Worm (Caenorhabditis elegans) whole organism, L1 larva: ENCODE results near the gene wdr-4.

Experiments
- Y116A8C.19 ChIP-seq: sonication (generic microtip); optimal IDR thresholded peaks from 2 replicates; lab custom pipeline; 2016; ENCODE audit warnings: missing compliant biosample characterization, missing genetic modification characterization, borderline replicate concordance
- alr-1 ChIP-seq: fragments of 200-800 bp; sonication (Bioruptor generic); optimal IDR thresholded peaks from 2 replicates; lab custom pipeline; 2018; ENCODE audit warnings: borderline replicate concordance, mild to moderate bottlenecking, missing genetic modification characterization, missing compliant biosample characterization
- ama-1 ChIP-seq: fragments of 150-350 bp; optimal IDR thresholded peaks from 2 replicates; lab custom pipeline; 2014
- blmp-1 ChIP-seq: fragments of 150-350 bp; optimal IDR thresholded peaks from 2 replicates; lab custom pipeline; 2014; ENCODE audit warnings: missing biosample characterization, missing genetic modification characterization
- ceh-63 ChIP-seq: fragments of 200-800 bp; sonication (Bioruptor generic); optimal IDR thresholded peaks from 2 replicates; lab custom pipeline; 2018; ENCODE audit warnings: mild to moderate bottlenecking, missing genetic modification characterization, missing compliant biosample characterization
- ceh-8 ChIP-seq: fragments of 200-800 bp; sonication (Bioruptor generic); optimal IDR thresholded peaks from 2 replicates; lab custom pipeline; 2018; ENCODE audit warnings: mild to moderate bottlenecking, missing genetic modification characterization, moderate library complexity, missing compliant biosample characterization
- ceh-90 ChIP-seq: sonication (generic microtip); optimal IDR thresholded peaks from 2 replicates; lab custom pipeline; 2016; ENCODE audit warnings: missing genetic modification characterization, missing compliant biosample characterization
- dpl-1 ChIP-seq, 3 experiments: fragments of 150-350 bp in 2 of 3; sonication (generic microtip) in 1 of 3; optimal IDR thresholded peaks; 2 replicates each; lab custom pipeline; 2014 to 2017; ENCODE audit warnings: missing biosample characterization in 3 of 3, missing genetic modification characterization in 3 of 3, missing genetic modification reagents in 3 of 3
- efl-1 ChIP-seq, 4 experiments: fragments of 150-350 bp; optimal IDR thresholded peaks in 3 of 4; peaks in 1 of 4; 1 replicate in 1 of 4; 2 replicates in 3 of 4; lab custom pipeline; 2014; ENCODE audit warnings: missing biosample characterization in 2 of 4, missing genetic modification characterization in 2 of 4, missing genetic modification reagents in 2 of 4
- efl-3 ChIP-seq: fragments of 200-800 bp; sonication (Bioruptor generic); optimal IDR thresholded peaks from 2 replicates; lab custom pipeline; 2018; ENCODE audit warnings: mild to moderate bottlenecking, missing genetic modification characterization, missing compliant biosample characterization
- egl-27 ChIP-seq, 2 experiments: fragments of 150-350 bp in 1 of 2; sonication (generic microtip); optimal IDR thresholded peaks; 3 replicates each; lab custom pipeline; 2017 to 2018; ENCODE audit warnings: missing biosample characterization in 2 of 2, missing genetic modification characterization in 2 of 2, missing genetic modification reagents in 2 of 2
- elt-2 ChIP-seq: sonication (generic microtip); optimal IDR thresholded peaks from 2 replicates; lab custom pipeline; 2016; ENCODE audit warnings: missing genetic modification characterization, mild to moderate bottlenecking, inconsistent platforms, missing compliant biosample characterization, missing genetic modification reagents
- elt-3 ChIP-seq, 6 experiments: fragments of 150-350 bp in 1 of 6; sonication (generic microtip); optimal IDR thresholded peaks; 2 replicates each; lab custom pipeline; 2017 to 2018; ENCODE audit warnings: missing biosample characterization in 6 of 6, missing genetic modification characterization in 6 of 6, inconsistent platforms in 1 of 6
- ets-5 ChIP-seq: fragments of 200-800 bp; sonication (Bioruptor generic); IDR thresholded peaks from 2 replicates; pipeline ENCODE4 v1.3.6; 2022; ENCODE audit warnings: missing genetic modification characterization, missing compliant biosample characterization
- fkh-4 ChIP-seq: sonication (generic microtip); optimal IDR thresholded peaks from 2 replicates; lab custom pipeline; 2016; ENCODE audit warnings: missing compliant biosample characterization, missing genetic modification characterization, borderline replicate concordance
- fos-1 ChIP-seq: fragments of 150-350 bp; optimal IDR thresholded peaks from 2 replicates; lab custom pipeline; 2014; ENCODE audit warnings: missing biosample characterization, missing genetic modification characterization
- hpl-2 ChIP-seq: fragments of 150-350 bp; optimal IDR thresholded peaks from 2 replicates; lab custom pipeline; 2014; ENCODE audit warnings: missing biosample characterization, missing genetic modification reagents, missing genetic modification characterization
- irx-1 ChIP-seq: sonication (generic microtip); optimal IDR thresholded peaks from 2 replicates; lab custom pipeline; 2016; ENCODE audit warnings: missing genetic modification characterization, missing compliant biosample characterization
- jun-1 ChIP-seq: fragments of 150-350 bp; optimal IDR thresholded peaks from 2 replicates; lab custom pipeline; 2014; ENCODE audit warnings: missing biosample characterization, missing genetic modification reagents, missing genetic modification characterization
- lin-13 ChIP-seq: fragments of 150-350 bp; optimal IDR thresholded peaks from 2 replicates; lab custom pipeline; 2014; ENCODE audit warnings: missing biosample characterization, missing genetic modification reagents, missing genetic modification characterization
- lin-14 ChIP-seq: fragments of 200-800 bp; sonication (Bioruptor generic); optimal IDR thresholded peaks from 2 replicates; lab custom pipeline; 2018; ENCODE audit warnings: mild to moderate bottlenecking, missing genetic modification characterization, moderate library complexity, missing compliant biosample characterization
- lin-35 ChIP-seq, 2 experiments: fragments of 150-350 bp; optimal IDR thresholded peaks; 2 replicates each; lab custom pipeline; 2014; ENCODE audit warnings: missing biosample characterization in 2 of 2, missing genetic modification characterization in 2 of 2, missing genetic modification reagents in 2 of 2
- lin-39 ChIP-seq: fragments of 150-350 bp; optimal IDR thresholded peaks from 2 replicates; lab custom pipeline; 2014; ENCODE audit warnings: missing biosample characterization, missing genetic modification reagents, missing genetic modification characterization
- lir-3 ChIP-seq: sonication (generic microtip); optimal IDR thresholded peaks from 2 replicates; lab custom pipeline; 2016; ENCODE audit warnings: mild to moderate bottlenecking, missing genetic modification characterization, moderate library complexity, missing compliant biosample characterization; ENCODE audit not compliant: poor library complexity
- lsy-2 ChIP-seq, 2 experiments: fragments of 150-350 bp; optimal IDR thresholded peaks; 2 replicates each; lab custom pipeline; 2014; ENCODE audit warnings: missing biosample characterization in 2 of 2, missing genetic modification characterization in 2 of 2
- mdl-1 ChIP-seq, 2 experiments: fragments of 150-350 bp; optimal IDR thresholded peaks; 2 replicates each; lab custom pipeline; 2014 to 2017; ENCODE audit warnings: missing biosample characterization in 2 of 2, missing genetic modification characterization in 2 of 2, inconsistent platforms in 1 of 2
- mef-2 ChIP-seq: fragments of 150-350 bp; optimal IDR thresholded peaks from 2 replicates; lab custom pipeline; 2014; ENCODE audit warnings: missing biosample characterization, missing genetic modification characterization
- nhr-12 ChIP-seq: sonication (generic microtip); optimal IDR thresholded peaks from 2 replicates; lab custom pipeline; 2017; ENCODE audit warnings: missing biosample characterization, missing genetic modification characterization
- nhr-19 ChIP-seq: fragments of 200-800 bp; sonication (Bioruptor generic); conservative IDR thresholded peaks from 2 replicates; pipeline ENCODE4 v1.3.6; 2022; ENCODE audit warnings: missing genetic modification characterization, missing compliant biosample characterization
- nhr-20 ChIP-seq: sonication (generic microtip); optimal IDR thresholded peaks from 2 replicates; lab custom pipeline; 2016; ENCODE audit warnings: mild to moderate bottlenecking, missing genetic modification characterization, missing compliant biosample characterization
- nhr-237 ChIP-seq: fragments of 150-350 bp; optimal IDR thresholded peaks from 2 replicates; lab custom pipeline; 2014; ENCODE audit warnings: missing biosample characterization, missing genetic modification characterization
- nhr-28 ChIP-seq: fragments of 150-350 bp; optimal IDR thresholded peaks from 2 replicates; lab custom pipeline; 2014; ENCODE audit warnings: missing biosample characterization, missing genetic modification characterization
- nhr-76 ChIP-seq: sonication (generic microtip); optimal IDR thresholded peaks from 2 replicates; lab custom pipeline; 2017; ENCODE audit warnings: missing biosample characterization, missing genetic modification characterization
- nhr-90 ChIP-seq: sonication (generic microtip); optimal IDR thresholded peaks from 2 replicates; lab custom pipeline; 2016; ENCODE audit warnings: mild to moderate bottlenecking, missing genetic modification characterization, missing compliant biosample characterization; ENCODE audit not compliant: poor library complexity
- pag-3 ChIP-seq: sonication (generic microtip); optimal IDR thresholded peaks from 2 replicates; lab custom pipeline; 2017; ENCODE audit warnings: missing genetic modification characterization, mild to moderate bottlenecking, missing compliant biosample characterization, antibody characterized with exemption, borderline replicate concordance; ENCODE audit not compliant: insufficient read depth
- pax-3 ChIP-seq: fragments of 200-800 bp; sonication (Bioruptor generic); optimal IDR thresholded peaks from 2 replicates; lab custom pipeline; 2018; ENCODE audit warnings: mild to moderate bottlenecking, missing genetic modification characterization, moderate library complexity, missing compliant biosample characterization
- pqm-1 ChIP-seq: sonication (generic microtip); optimal IDR thresholded peaks from 3 replicates; lab custom pipeline; 2017; ENCODE audit warnings: missing biosample characterization, missing genetic modification characterization
- rnt-1 ChIP-seq: sonication (generic microtip); optimal IDR thresholded peaks from 2 replicates; lab custom pipeline; 2016; ENCODE audit warnings: mild to moderate bottlenecking, missing genetic modification characterization, moderate library complexity, missing compliant biosample characterization
- snpc-4 ChIP-seq: fragments of 150-350 bp; optimal IDR thresholded peaks from 2 replicates; lab custom pipeline; 2014; ENCODE audit warnings: missing biosample characterization, missing genetic modification characterization
- snu-23 ChIP-seq: sonication (generic microtip); optimal IDR thresholded peaks from 2 replicates; lab custom pipeline; 2016; ENCODE audit warnings: missing genetic modification characterization, missing compliant biosample characterization
- sox-4 ChIP-seq: sonication (generic microtip); optimal IDR thresholded peaks from 2 replicates; lab custom pipeline; 2016; ENCODE audit warnings: missing genetic modification characterization, missing compliant biosample characterization
- sup-37 ChIP-seq: fragments of 200-800 bp; sonication (Bioruptor generic); optimal IDR thresholded peaks from 2 replicates; lab custom pipeline; 2018; ENCODE audit warnings: mild to moderate bottlenecking, missing genetic modification characterization, missing compliant biosample characterization
- unc-130 ChIP-seq: fragments of 150-350 bp; optimal IDR thresholded peaks from 2 replicates; lab custom pipeline; 2017; ENCODE audit warnings: missing biosample characterization, missing genetic modification characterization, inconsistent platforms
- unc-30 ChIP-seq: sonication (generic microtip); optimal IDR thresholded peaks from 2 replicates; lab custom pipeline; 2017; ENCODE audit warnings: missing biosample characterization, missing genetic modification characterization
- unc-86 ChIP-seq: sonication (generic microtip); optimal IDR thresholded peaks from 2 replicates; lab custom pipeline; 2016; ENCODE audit warnings: missing genetic modification characterization, missing compliant biosample characterization
- unc-98 ChIP-seq: fragments of 200-800 bp; sonication (Bioruptor generic); IDR thresholded peaks from 2 replicates; pipeline ENCODE4 v1.3.6; 2022; ENCODE audit warnings: missing genetic modification characterization, missing compliant biosample characterization
- vab-15 ChIP-seq: sonication (generic microtip); optimal IDR thresholded peaks from 2 replicates; lab custom pipeline; 2017; ENCODE audit warnings: missing genotype, mild to moderate bottlenecking, missing genetic modification characterization, missing compliant biosample characterization
- xbp-1 ChIP-seq: sonication (generic microtip); optimal IDR thresholded peaks from 2 replicates; lab custom pipeline; 2016; ENCODE audit warnings: missing genetic modification characterization, missing compliant biosample characterization
- zip-4 ChIP-seq: fragments of 200-800 bp; sonication (Bioruptor generic); optimal IDR thresholded peaks from 2 replicates; lab custom pipeline; 2018; ENCODE audit warnings: mild to moderate bottlenecking, missing genetic modification characterization, moderate library complexity, missing compliant biosample characterization
- ztf-4 ChIP-seq: fragments of 150-350 bp; optimal IDR thresholded peaks from 2 replicates; lab custom pipeline; 2014; ENCODE audit warnings: missing biosample characterization, missing genetic modification characterization

Gene wdr-4

ce11 chrIII:6693285-6693684 lies 32.3 kb upstream of the wdr-4 start:
- TF ChIP-seq ztf-4 = no peak
- TF ChIP-seq pqm-1 (tag; lab: Kevin White, UChicago) = peak; percentile 58
- no peak for TF ChIP-seq rnt-1 (tag; lab: Kevin White, UChicago)
- peak in 1 of 2 experiments; percentile 20 for TF ChIP-seq lin-35 (GFP tag; optimal IDR thresholded peaks at IDR 0.05; lab: Kevin White, UChicago)
- TF ChIP-seq elt-2 = peak; percentile 73
- no peak for TF ChIP-seq efl-1 (optimal IDR thresholded peaks at IDR 0.05; lab: Kevin White, UChicago)
- TF ChIP-seq efl-1 (GFP tag; optimal IDR thresholded peaks at IDR 0.05 in 1 of 2; lab: Kevin White, UChicago) = peak in 1 of 2 experiments; percentile 57
- no peak for TF ChIP-seq nhr-12 (tag; lab: Kevin White, UChicago)
- peak; percentile 23 for TF ChIP-seq lin-14 (GFP tag; lab: Kevin White, UChicago)

ce11 chrIII:6695189-6695588 lies 30.4 kb upstream of the wdr-4 start:
- TF ChIP-seq ceh-90 (tag; lab: Kevin White, UChicago) (no peak), nhr-19 (0 out of 2 replicates have a peak, but pooled peaks have one; percentile 4), alr-1 (tag; lab: Kevin White, UChicago) (no peak), xbp-1 (peak; percentile 20), fos-1 (tag; lab: Kevin White, UChicago) (peak; percentile 29), nhr-76 (no peak), irx-1 (tag; lab: Kevin White, UChicago) (no peak), snu-23 (GFP tag; lab: Kevin White, UChicago) (peak; percentile 46), dpl-1 (GFP tag; optimal IDR thresholded peaks at IDR 0.05; lab: Kevin White, UChicago) (peak in 1 of 3 experiments; percentile 35), pqm-1 (tag; lab: Kevin White, UChicago) (no peak), pag-3 (tag; lab: Kevin White, UChicago) (no peak), mdl-1 (tag; optimal IDR thresholded peaks at IDR 0.05; lab: Kevin White, UChicago) (no peak), Y116A8C.19 (tag; lab: Kevin White, UChicago) (no peak), ceh-8 (peak; percentile 45), vab-15 (tag; lab: Kevin White, UChicago) (no peak), lin-13 (GFP tag; lab: Kevin White, UChicago) (no peak), lsy-2 (tag; optimal IDR thresholded peaks at IDR 0.05; lab: Kevin White, UChicago) (peak in 1 of 2 experiments; percentile 59), unc-30 (no peak), blmp-1 (tag; lab: Kevin White, UChicago) (no peak), lir-3 (tag; lab: Kevin White, UChicago) (no peak), ceh-63 (GFP tag; lab: Kevin White, UChicago) (no peak), nhr-90 (no peak), unc-98 (GFP tag; lab: Robert Waterston, UW) (no peak), sox-4 (tag; lab: Kevin White, UChicago) (no peak), nhr-237 (tag; lab: Kevin White, UChicago) (no peak), unc-86 (tag; lab: Kevin White, UChicago) (peak; percentile 71), nhr-20 (tag; lab: Kevin White, UChicago) (no peak), mef-2 (tag; lab: Kevin White, UChicago) (no peak), nhr-28 (no peak), ets-5 (no peak), ama-1 (no peak), pax-3 (tag; lab: Kevin White, UChicago) (no peak), unc-130 (tag; lab: Kevin White, UChicago) (no peak), hpl-2 (GFP tag; lab: Kevin White, UChicago) (no peak), jun-1 (peak; percentile 5), rnt-1 (tag; lab: Kevin White, UChicago) (no peak), zip-4 (GFP tag; lab: Kevin White, UChicago) (no peak), egl-27 (tag; optimal IDR thresholded peaks at IDR 0.05; lab: Kevin White, UChicago) (no peak), sup-37 (GFP tag; lab: Kevin White, UChicago) (no peak), snpc-4 (tag; lab: Kevin White, UChicago) (no peak), fkh-4 (tag; lab: Kevin White, UChicago) (no peak), efl-3 (GFP tag; lab: Kevin White, UChicago) (no peak), elt-3 (tag; optimal IDR thresholded peaks at IDR 0.05; lab: Kevin White, UChicago) (no peak), lin-39 (tag; lab: Kevin White, UChicago) (no peak)
